Worm (Caenorhabditis elegans) whole organism, late embryonic: ENCODE data around the gene hda-10.

Experiments
- ahr-1 ChIP-seq: sonication (generic microtip); optimal IDR thresholded peaks from 2 replicates; lab custom pipeline; 2016; ENCODE audit warnings: missing genetic modification characterization, missing compliant biosample characterization
- ama-1 ChIP-seq: fragments of 150-350 bp; optimal IDR thresholded peaks from 2 replicates; lab custom pipeline; 2014
- ceh-22 ChIP-seq: sonication (generic microtip); optimal IDR thresholded peaks from 2 replicates; lab custom pipeline; 2017; ENCODE audit warnings: missing biosample characterization, missing genetic modification characterization
- che-1 ChIP-seq: sonication (generic microtip); optimal IDR thresholded peaks from 2 replicates; lab custom pipeline; 2016; ENCODE audit warnings: mild to moderate bottlenecking, missing genetic modification characterization, missing compliant biosample characterization
- dmd-4 ChIP-seq: sonication (generic microtip); optimal IDR thresholded peaks from 2 replicates; lab custom pipeline; 2016; ENCODE audit warnings: borderline replicate concordance, missing genetic modification characterization, missing compliant biosample characterization
- ets-4 ChIP-seq: sonication (generic microtip); optimal IDR thresholded peaks from 2 replicates; lab custom pipeline; 2016; ENCODE audit warnings: missing genetic modification characterization, missing compliant biosample characterization
- madf-2 ChIP-seq: sonication (generic microtip); optimal IDR thresholded peaks from 2 replicates; lab custom pipeline; 2017; ENCODE audit warnings: missing genetic modification characterization, missing compliant biosample characterization
- nhr-11 ChIP-seq: fragments of 150-350 bp; optimal IDR thresholded peaks from 2 replicates; lab custom pipeline; 2014; ENCODE audit warnings: missing biosample characterization, missing genetic modification characterization
- npax-4 ChIP-seq: sonication (generic microtip); optimal IDR thresholded peaks from 2 replicates; lab custom pipeline; 2016; ENCODE audit warnings: missing genetic modification characterization, missing compliant biosample characterization
- pag-3 ChIP-seq: sonication (generic microtip); optimal IDR thresholded peaks from 2 replicates; lab custom pipeline; 2016; ENCODE audit warnings: missing compliant biosample characterization, missing genetic modification characterization, borderline replicate concordance
- pqm-1 ChIP-seq: sonication (generic microtip); optimal IDR thresholded peaks from 2 replicates; lab custom pipeline; 2016; ENCODE audit warnings: missing genetic modification characterization, missing compliant biosample characterization
- syd-9 ChIP-seq: sonication (generic microtip); optimal IDR thresholded peaks from 2 replicates; lab custom pipeline; 2016; ENCODE audit warnings: mild to moderate bottlenecking, missing genetic modification characterization, moderate library complexity, missing compliant biosample characterization
- tbx-2 ChIP-seq: sonication (generic microtip); optimal IDR thresholded peaks from 2 replicates; lab custom pipeline; 2016; ENCODE audit warnings: missing genetic modification characterization, missing compliant biosample characterization
- unc-86 ChIP-seq: sonication (generic microtip); optimal IDR thresholded peaks from 2 replicates; lab custom pipeline; 2016; ENCODE audit warnings: missing genetic modification characterization, missing compliant biosample characterization

- TF ChIP-seq tbx-2 (tag; lab: Kevin White, UChicago) (no peak), ets-4 (tag; lab: Kevin White, UChicago) (no peak), madf-2 (tag; lab: Kevin White, UChicago) (no peak), pqm-1 (no peak), pag-3 (tag; lab: Kevin White, UChicago) (no peak), npax-4 (no peak), nhr-11 (no peak), ceh-22 (tag; lab: Kevin White, UChicago) (no peak), ama-1 (lab: Kevin White, UChicago) (no peak), dmd-4 (no peak), ahr-1 (tag; lab: Kevin White, UChicago) (no peak), che-1 (tag; lab: Kevin White, UChicago) (no peak), unc-86 (tag; lab: Kevin White, UChicago) (no peak), syd-9 (tag; lab: Kevin White, UChicago) (no peak)
Measured at ce11 chrII:13860900-13861299, 21.6 kb upstream of the hda-10 start.
